Fruit fly (Drosophila melanogaster): Measurements from ENCODE around the gene Gcn2.

Gene Gcn2

DNA sequence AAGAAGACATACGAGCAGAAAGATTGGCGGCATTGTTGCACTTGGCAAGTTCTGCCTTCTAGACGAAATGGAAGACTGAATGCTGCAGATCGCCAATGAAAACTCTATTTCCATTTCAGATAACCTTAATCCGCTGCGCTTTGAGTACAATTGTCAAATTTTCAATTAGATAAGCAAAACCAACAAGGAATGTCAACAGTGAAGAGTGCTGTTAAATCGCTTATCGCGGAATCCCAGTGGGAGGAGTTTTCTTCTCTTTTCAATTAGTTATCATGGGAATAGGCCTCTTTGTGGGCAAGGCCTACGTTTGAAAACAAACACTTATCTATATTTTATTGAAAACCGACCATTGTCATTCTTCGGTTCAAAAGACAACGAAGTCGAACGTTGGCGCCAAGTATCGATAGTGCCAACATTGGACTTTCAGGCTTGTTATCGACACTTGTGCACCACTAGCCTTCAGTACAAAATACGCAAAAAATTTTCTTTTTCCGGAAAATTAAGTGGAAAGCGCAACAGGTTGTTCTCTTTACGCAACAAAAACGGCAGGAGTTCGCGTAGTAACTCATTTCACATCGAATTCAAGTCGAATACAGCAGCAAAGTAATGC lies at the start of gene Gcn2, which contains the start of gene Ugt35D1 (continued):
- no peak for TF ChIP-seq Stat92E (GFP tag; optimal IDR thresholded peaks at IDR 0.05)
- TF ChIP-seq p53 (GFP tag; optimal IDR thresholded peaks at IDR 0.05), result no peak
- no peak for TF ChIP-seq nom (GFP tag; optimal IDR thresholded peaks at IDR 0.05)
- no peak for TF ChIP-seq CG4282 (GFP tag; optimal IDR thresholded peaks at IDR 0.05)
- peak; percentile 66 for TF ChIP-seq Camta (GFP tag; optimal IDR thresholded peaks at IDR 0.05)
- peak; percentile 38; the same call in 1 of the 2 replicates for TF ChIP-seq CG11247 (GFP tag; IDR thresholded peaks at IDR 0.05)
- TF ChIP-seq Atf-2 (GFP tag; optimal IDR thresholded peaks at IDR 0.05), result no peak
- no peak for TF ChIP-seq dimm (GFP tag; IDR thresholded peaks at IDR 0.05)
- TF ChIP-seq aop (GFP tag; IDR thresholded peaks at IDR 0.05), result no peak
- TF ChIP-seq B-H2 (GFP tag; optimal IDR thresholded peaks at IDR 0.05), result no peak
- no peak for TF ChIP-seq HmgD (GFP tag; optimal IDR thresholded peaks at IDR 0.05)
- peak; percentile 52 for TF ChIP-seq bcd (GFP tag; optimal IDR thresholded peaks at IDR 0.05)
- TF ChIP-seq YL-1 (GFP tag; optimal IDR thresholded peaks at IDR 0.05), result peak; percentile 23
- 0 out of 2 replicates have a peak, but pooled peaks have one; percentile 20 for TF ChIP-seq seq (GFP tag; IDR thresholded peaks at IDR 0.05)
- TF ChIP-seq az2 (GFP tag; optimal IDR thresholded peaks at IDR 0.05), result no peak
- peak; percentile 43 for TF ChIP-seq CG15479 (GFP tag; optimal IDR thresholded peaks at IDR 0.05)
- no peak for TF ChIP-seq CG4404 (GFP tag; IDR thresholded peaks at IDR 0.05)
- TF ChIP-seq gsb (GFP tag; IDR thresholded peaks at IDR 0.05), result no peak
- no peak for TF ChIP-seq shn (GFP tag; optimal IDR thresholded peaks at IDR 0.05)
- TF ChIP-seq amos (GFP tag; IDR thresholded peaks at IDR 0.05; ENCODE audit: partially characterized antibody), result peak; percentile 57; the same call in 1 of the 2 replicates
- peak; percentile 6 for TF ChIP-seq CG8944 (GFP tag; optimal IDR thresholded peaks at IDR 0.05)
- no peak for TF ChIP-seq psq (GFP tag; optimal IDR thresholded peaks at IDR 0.05)
- peak; percentile 4 for TF ChIP-seq Antp (GFP tag; optimal IDR thresholded peaks at IDR 0.05)
- peak; percentile 62 for TF ChIP-seq CG15601 (tag; optimal IDR thresholded peaks at IDR 0.05)
- TF ChIP-seq CG8478 (optimal IDR thresholded peaks at IDR 0.05), result no peak
- no peak for TF ChIP-seq lmd (GFP tag; IDR thresholded peaks at IDR 0.05)
- TF ChIP-seq CG8359 (GFP tag; optimal IDR thresholded peaks at IDR 0.05; ENCODE audit: borderline replicate concordance), result peak; percentile 20
- no peak for TF ChIP-seq inv (GFP tag; IDR thresholded peaks at IDR 0.05; ENCODE audit: partially characterized antibody)
- TF ChIP-seq CG9797 (GFP tag; optimal IDR thresholded peaks at IDR 0.05), result peak; percentile 0
- TF ChIP-seq hbn (GFP tag; IDR thresholded peaks at IDR 0.05; ENCODE audit: partially characterized antibody), result peak; percentile 57
- no peak for TF ChIP-seq Hr78 (GFP tag; optimal IDR thresholded peaks at IDR 0.05)
- peak; percentile 57 for TF ChIP-seq Side (GFP tag; optimal IDR thresholded peaks at IDR 0.05)
- no peak for TF ChIP-seq lilli (GFP tag; optimal IDR thresholded peaks at IDR 0.05)
- peak; percentile 93 for TF ChIP-seq Med (GFP tag)
- peak; percentile 22 for TF ChIP-seq tup (GFP tag; optimal IDR thresholded peaks at IDR 0.05)
- 0 out of 3 replicates have a peak, but pooled peaks have one; percentile 59 for TF ChIP-seq CG2199 (GFP tag; IDR thresholded peaks at IDR 0.05)
- TF ChIP-seq CG10209 (GFP tag; optimal IDR thresholded peaks at IDR 0.05), result peak; percentile 52
- no peak for TF ChIP-seq CG11456 (GFP tag; IDR thresholded peaks at IDR 0.05)
- peak; percentile 48 for TF ChIP-seq CG4617 (GFP tag; optimal IDR thresholded peaks at IDR 0.05; ENCODE audit: borderline replicate concordance)
- peak; percentile 84 for TF ChIP-seq Xrp1 (GFP tag; IDR thresholded peaks at IDR 0.05)
- no peak for TF ChIP-seq Dek (tag; optimal IDR thresholded peaks at IDR 0.05)
- TF ChIP-seq CG13894 (tag; optimal IDR thresholded peaks at IDR 0.05), result no peak
- peak; percentile 62 for TF ChIP-seq Spps (tag; optimal IDR thresholded peaks at IDR 0.05)
- no peak for TF ChIP-seq CG10274 (GFP tag; optimal IDR thresholded peaks at IDR 0.05)
- TF ChIP-seq sna (GFP tag; IDR thresholded peaks at IDR 0.05; ENCODE audit: partially characterized antibody), result peak; percentile 58; the same call in 1 of the 2 replicates
- TF ChIP-seq sr (GFP tag; IDR thresholded peaks at IDR 0.05), result peak; percentile 84
- TF ChIP-seq Dbx (GFP tag; IDR thresholded peaks at IDR 0.05), result no peak
- TF ChIP-seq CG30403 (GFP tag; optimal IDR thresholded peaks at IDR 0.05), result no peak
- no peak for TF ChIP-seq CG6765 (GFP tag; optimal IDR thresholded peaks at IDR 0.05)
- TF ChIP-seq insv (GFP tag; optimal IDR thresholded peaks at IDR 0.05), result peak in 1 of 2 experiments; percentile 3

All from whole organism, embryonic.